Fruit fly (Drosophila melanogaster): ENCODE measurements around the gene KaiR1D.

DNA sequence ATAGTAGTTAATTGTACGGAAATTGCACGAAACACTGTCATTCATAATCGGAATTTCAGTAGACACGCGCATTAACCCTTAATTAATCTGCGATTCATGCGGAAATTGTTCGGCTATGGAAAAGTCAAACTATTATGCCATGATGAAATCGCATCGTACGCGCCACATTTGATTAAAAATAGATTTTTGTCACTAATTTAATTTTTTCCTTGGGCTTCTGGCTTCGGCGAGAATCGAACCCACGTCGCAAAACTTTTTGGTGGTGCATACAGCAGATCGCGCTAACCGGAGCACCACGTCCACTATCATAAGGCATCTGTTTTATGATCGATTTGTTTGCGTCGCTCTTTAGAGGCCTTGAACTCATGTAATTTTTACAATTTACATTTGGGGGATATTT, 46.7 kb upstream of the KaiR1D start:
- no peak for TF ChIP-seq CG8478 (optimal IDR thresholded peaks at IDR 0.05)
- TF ChIP-seq CTCF (optimal IDR thresholded peaks at IDR 0.05) = no peak

Measured in S2 (cell line).